Worm (Caenorhabditis elegans): ENCODE results near the gene col-184.
A peak's percentile ranks its signal among the peaks of the same experiment; 100 is the strongest.

Gene col-184

ce11 chrX:13514384-13514783 lies 45.1 kb downstream of the col-184 start (continued):
- TF ChIP-seq Y79H2A.3 (GFP tag; conservative IDR thresholded peaks at IDR 0.05) (no peak), tbp1 (GFP tag; optimal IDR thresholded peaks at IDR 0.05) (peak; percentile 74), F55B11.4 (tag; optimal IDR thresholded peaks at IDR 0.05; ENCODE audit: borderline replicate concordance, insufficient read depth) (no peak), F22D6.2 (tag; optimal IDR thresholded peaks at IDR 0.05) (peak; percentile 74), hlh-26 (GFP tag; conservative IDR thresholded peaks at IDR 0.05) (no peak), F39B2.1 (GFP tag; IDR thresholded peaks at IDR 0.05) (no peak), attf-5 (GFP tag; optimal IDR thresholded peaks at IDR 0.05) (no peak), mes-4 (tag; optimal IDR thresholded peaks at IDR 0.05) (no peak), Y53G8AR.9 (GFP tag; conservative IDR thresholded peaks at IDR 0.05) (peak; percentile 52; the same call in 1 of the 2 replicates), snpc-3.4 (tag; optimal IDR thresholded peaks at IDR 0.05) (no peak), atf-7 (tag; optimal IDR thresholded peaks at IDR 0.05) (peak; percentile 66), aptf-2 (GFP tag; conservative IDR thresholded peaks at IDR 0.05) (no peak), ceh-58 (GFP tag; IDR thresholded peaks at IDR 0.05) (no peak), tbx-9 (tag; optimal IDR thresholded peaks at IDR 0.05; ENCODE audit: borderline replicate concordance) (no peak), lin-54 (GFP tag; optimal IDR thresholded peaks at IDR 0.05) (peak; percentile 60), lin-26 (GFP tag; IDR thresholded peaks at IDR 0.05) (no peak), ztf-3 (GFP tag; optimal IDR thresholded peaks at IDR 0.05) (no peak), efl-1 (GFP tag; optimal IDR thresholded peaks at IDR 0.05) (no peak), snpc-1.1 (tag; optimal IDR thresholded peaks at IDR 0.05; ENCODE audit: insufficient read depth) (no peak), fkh-3 (tag; optimal IDR thresholded peaks at IDR 0.05) (no peak), ztf-25 (GFP tag; IDR thresholded peaks at IDR 0.05) (no peak), repo-1 (tag; optimal IDR thresholded peaks at IDR 0.05) (peak; percentile 71), attf-6 (GFP tag; IDR thresholded peaks at IDR 0.05) (no peak), Y67H2A.10 (GFP tag; conservative IDR thresholded peaks at IDR 0.05) (no peak), rec-8 (tag; optimal IDR thresholded peaks at IDR 0.05) (no peak), B0336.3 (GFP tag; IDR thresholded peaks at IDR 0.05) (peak; percentile 74), madf-6 (GFP tag; IDR thresholded peaks at IDR 0.05) (no peak), ztf-22 (GFP tag; optimal IDR thresholded peaks at IDR 0.05) (no peak), chd-7 (tag; optimal IDR thresholded peaks at IDR 0.05) (no peak)

ce11 chrX:13518861-13519713 lies 49.8 kb downstream of the col-184 start, which contains the start of the genes cdk-4 and F18H3.1:
Gene cdk-4, minus strand, starts transcription at chrX:13518911.
Gene F18H3.1, plus strand, starts transcription at chrX:13519663.
- TF ChIP-seq snpc-4 (GFP tag; optimal IDR thresholded peaks at IDR 0.05) (no peak), snpc-4 (tag; optimal IDR thresholded peaks at IDR 0.05) (peak in 1 of 4 experiments; percentile 14), snpc-1.3 (tag; optimal IDR thresholded peaks at IDR 0.05; ENCODE audit: insufficient read depth) (no peak), egrh-3 (GFP tag; IDR thresholded peaks at IDR 0.05) (0 out of 2 replicates have a peak, but pooled peaks have one; percentile 16), C06A6.2 (GFP tag; conservative IDR thresholded peaks at IDR 0.05) (no peak), rcor-1 (GFP tag; IDR thresholded peaks at IDR 0.05) (no peak), ccch-3 (GFP tag; optimal IDR thresholded peaks at IDR 0.05) (no peak), tbx-9 (tag; optimal IDR thresholded peaks at IDR 0.05; ENCODE audit: borderline replicate concordance) (no peak), zfh-2 (GFP tag; conservative IDR thresholded peaks at IDR 0.05) (peak; percentile 95), tlf-1 (GFP tag; optimal IDR thresholded peaks at IDR 0.05) (no peak), hrde-1 (tag; optimal IDR thresholded peaks at IDR 0.05; ENCODE audit: borderline replicate concordance) (no peak), somi-1 (GFP tag; optimal IDR thresholded peaks at IDR 0.05) (no peak), nfya-1 (tag; optimal IDR thresholded peaks at IDR 0.05; ENCODE audit: borderline replicate concordance, insufficient read depth) (no peak), ceh-40 (GFP tag; IDR thresholded peaks at IDR 0.05) (no peak), hmg-1.2 (GFP tag; IDR thresholded peaks at IDR 0.05) (peak; percentile 53; the same call in 1 of the 2 replicates), ztf-26 (tag; optimal IDR thresholded peaks at IDR 0.05) (no peak), lsy-27 (tag; optimal IDR thresholded peaks at IDR 0.05; ENCODE audit: borderline replicate concordance, insufficient read depth) (no peak), cebp-1 (GFP tag; IDR thresholded peaks at IDR 0.05) (peak; percentile 61), cebp-1 (tag; optimal IDR thresholded peaks at IDR 0.05) (peak; percentile 91)
